Fruit fly (Drosophila melanogaster) whole organism, embryonic: ENCODE measurements around the gene CG9286.

Source experiments
- ATbp ChIP-seq: fragments of 200-800 bp; sonication (Bioruptor generic); optimal IDR thresholded peaks from 2 replicates; lab custom pipeline; 2017; ENCODE audit warnings: missing biosample characterization, mild to moderate bottlenecking, missing genetic modification characterization, missing genetic modification reagents
- Antp ChIP-seq: fragments of 200-800 bp; sonication (Bioruptor generic); optimal IDR thresholded peaks from 3 replicates; lab custom pipeline; 2016; ENCODE audit warnings: missing biosample characterization, missing genetic modification characterization
- BEAF-32 ChIP-seq: fragments of 200-800 bp; sonication (Bioruptor generic); optimal IDR thresholded peaks from 3 replicates; lab custom pipeline; 2017; ENCODE audit warnings: missing biosample characterization, missing genetic modification characterization, mild to moderate bottlenecking, moderate library complexity, missing genetic modification reagents
- CG1024 ChIP-seq: fragments of 200-800 bp; sonication (Bioruptor generic); IDR thresholded peaks from 2 replicates; pipeline ENCODE4 v1.3.6; 2022; ENCODE audit warnings: missing biosample characterization, missing genetic modification characterization
- CG10274 ChIP-seq: fragments of 200-800 bp; sonication (Bioruptor generic); optimal IDR thresholded peaks from 3 replicates; lab custom pipeline; 2017; ENCODE audit warnings: missing biosample characterization, mild to moderate bottlenecking, missing genetic modification characterization
- CG10979 ChIP-seq: fragments of 200-800 bp; sonication (Bioruptor generic); optimal IDR thresholded peaks from 2 replicates; lab custom pipeline; 2018; ENCODE audit warnings: missing biosample characterization, mild to moderate bottlenecking, missing genetic modification characterization, moderate library complexity
- CG14441 ChIP-seq: fragments of 200-800 bp; sonication (Bioruptor generic); IDR thresholded peaks from 2 replicates; pipeline ENCODE4 v1.3.6; 2022; ENCODE audit warnings: missing biosample characterization, missing genetic modification characterization
- CG14965 ChIP-seq: fragments of 200-800 bp; sonication (Bioruptor generic); optimal IDR thresholded peaks from 2 replicates; lab custom pipeline; 2016; ENCODE audit warnings: missing biosample characterization, missing genetic modification characterization, borderline replicate concordance
- CG15601 ChIP-seq: fragments of 200-800 bp; sonication (Bioruptor generic); optimal IDR thresholded peaks from 3 replicates; lab custom pipeline; 2019; ENCODE audit warnings: missing biosample characterization, mild to moderate bottlenecking, missing genetic modification characterization, moderate library complexity
- CG15696 ChIP-seq: fragments of 200-800 bp; sonication (Bioruptor generic); optimal IDR thresholded peaks from 2 replicates; lab custom pipeline; 2019; ENCODE audit warnings: missing biosample characterization, mild to moderate bottlenecking, missing genetic modification characterization, moderate library complexity
- CG1647 ChIP-seq: fragments of 200-800 bp; sonication (Bioruptor generic); optimal IDR thresholded peaks from 3 replicates; lab custom pipeline; 2016; ENCODE audit warnings: missing biosample characterization, missing genetic modification characterization
- CG16863 ChIP-seq: fragments of 200-800 bp; sonication (Bioruptor generic); optimal IDR thresholded peaks from 3 replicates; lab custom pipeline; 2016; ENCODE audit warnings: missing biosample characterization, missing genetic modification characterization
- CG17385 ChIP-seq: fragments of 200-800 bp; sonication (Bioruptor generic); optimal IDR thresholded peaks from 3 replicates; lab custom pipeline; 2018; ENCODE audit warnings: missing biosample characterization, mild to moderate bottlenecking, missing genetic modification characterization
- CG34422 ChIP-seq: fragments of 200-800 bp; sonication (Bioruptor generic); IDR thresholded peaks from 3 replicates; pipeline ENCODE4 v1.3.6; 2022; ENCODE audit warnings: missing biosample characterization, missing genetic modification characterization
- CG4820 ChIP-seq: fragments of 200-800 bp; sonication (Bioruptor generic); optimal IDR thresholded peaks from 3 replicates; lab custom pipeline; 2016; ENCODE audit warnings: missing biosample characterization, missing genetic modification characterization
- Camta ChIP-seq: fragments of 200-800 bp; sonication (Bioruptor generic); optimal IDR thresholded peaks from 2 replicates; lab custom pipeline; 2016; ENCODE audit warnings: missing biosample characterization, missing genetic modification characterization
- Deaf1 ChIP-seq: fragments of 200-800 bp; optimal IDR thresholded peaks from 3 replicates; lab custom pipeline; 2019; ENCODE audit warnings: missing biosample characterization, mild to moderate bottlenecking, missing genetic modification characterization, moderate library complexity
- Eip74EF ChIP-seq, 2 experiments: fragments of 200-800 bp in 1 of 2; fragments of >200 bp in 1 of 2; sonication (Bioruptor generic) in 1 of 2; optimal IDR thresholded peaks; 2 replicates each; lab custom pipeline; 2017 to 2019; ENCODE audit warnings: missing biosample characterization in 2 of 2, missing genetic modification characterization in 2 of 2, mild to moderate bottlenecking in 1 of 2, moderate library complexity in 1 of 2
- Gug ChIP-seq: fragments of 200-800 bp; sonication (Bioruptor generic); IDR thresholded peaks from 4 replicates; pipeline ENCODE4 v1.3.6; 2022; ENCODE audit warnings: missing biosample characterization, missing genetic modification characterization
- Oli ChIP-seq: fragments of 200-800 bp; sonication (Bioruptor generic); optimal IDR thresholded peaks from 2 replicates; lab custom pipeline; 2018; ENCODE audit warnings: missing biosample characterization, mild to moderate bottlenecking, missing genetic modification characterization, moderate library complexity
- Spps ChIP-seq: fragments of 200-800 bp; sonication (Bioruptor generic); optimal IDR thresholded peaks from 2 replicates; lab custom pipeline; 2018; ENCODE audit warnings: missing biosample characterization, mild to moderate bottlenecking, missing genetic modification characterization
- Stat92E ChIP-seq, 3 experiments: fragments of >200 bp in 2 of 3; fragments of 200-800 bp in 1 of 3; sonication (Bioruptor generic) in 1 of 3; optimal IDR thresholded peaks; 2 replicates each; lab custom pipeline; 2017 to 2019; ENCODE audit warnings: missing biosample characterization in 3 of 3, missing genetic modification characterization in 3 of 3, mild to moderate bottlenecking in 1 of 3, moderate library complexity in 1 of 3
- Usf ChIP-seq: fragments of 200-800 bp; sonication (Bioruptor generic); optimal IDR thresholded peaks from 2 replicates; lab custom pipeline; 2017; ENCODE audit warnings: missing genotype, missing biosample characterization, missing genetic modification characterization
- Xrp1 ChIP-seq: fragments of 200-800 bp; sonication (Bioruptor generic); IDR thresholded peaks from 2 replicates; pipeline ENCODE4 v1.3.6; 2022; ENCODE audit warnings: missing biosample characterization, missing genetic modification characterization
- aop ChIP-seq: fragments of 200-800 bp; sonication (Bioruptor generic); IDR thresholded peaks from 2 replicates; pipeline ENCODE4 v1.3.6; 2022; ENCODE audit warnings: missing biosample characterization, missing genetic modification characterization
- az2 ChIP-seq: fragments of 200-800 bp; sonication (Bioruptor generic); optimal IDR thresholded peaks from 3 replicates; lab custom pipeline; 2016; ENCODE audit warnings: missing biosample characterization, missing genetic modification characterization
- bcd ChIP-seq: fragments of 200-800 bp; sonication (Bioruptor generic); optimal IDR thresholded peaks from 2 replicates; lab custom pipeline; 2017; ENCODE audit warnings: missing biosample characterization, mild to moderate bottlenecking, missing genetic modification characterization
- btn ChIP-seq: fragments of 200-800 bp; sonication (Bioruptor generic); optimal IDR thresholded peaks from 2 replicates; lab custom pipeline; 2016; ENCODE audit warnings: missing biosample characterization, missing genetic modification characterization
- caup ChIP-seq: fragments of 200-800 bp; sonication (Bioruptor generic); optimal IDR thresholded peaks from 3 replicates; lab custom pipeline; 2017; ENCODE audit warnings: missing biosample characterization, mild to moderate bottlenecking, missing genetic modification characterization, moderate library complexity; ENCODE audit not compliant: severe bottlenecking
- cg ChIP-seq: fragments of 200-800 bp; sonication (Bioruptor generic); optimal IDR thresholded peaks from 3 replicates; lab custom pipeline; 2019; ENCODE audit warnings: missing biosample characterization, mild to moderate bottlenecking, missing genetic modification characterization, moderate library complexity
- dimm ChIP-seq: fragments of 200-800 bp; sonication (Bioruptor generic); IDR thresholded peaks from 2 replicates; pipeline ENCODE4 v1.3.6; 2022; ENCODE audit warnings: missing biosample characterization, missing genetic modification characterization
- dmrt11E ChIP-seq: fragments of 200-800 bp; sonication (Bioruptor generic); optimal IDR thresholded peaks from 3 replicates; lab custom pipeline; 2018; ENCODE audit warnings: missing biosample characterization, mild to moderate bottlenecking, missing genetic modification characterization, moderate library complexity
- dysf ChIP-seq: fragments of 200-800 bp; sonication (Bioruptor generic); IDR thresholded peaks from 3 replicates; pipeline ENCODE4 v1.3.6; 2022; ENCODE audit warnings: missing biosample characterization, missing genetic modification characterization
- ems ChIP-seq: fragments of 200-800 bp; sonication (Bioruptor generic); optimal IDR thresholded peaks from 3 replicates; lab custom pipeline; 2016; ENCODE audit warnings: missing biosample characterization, missing genetic modification characterization
- fd64A ChIP-seq: fragments of 200-800 bp; sonication (Bioruptor generic); optimal IDR thresholded peaks from 3 replicates; lab custom pipeline; 2018; ENCODE audit warnings: missing biosample characterization, mild to moderate bottlenecking, missing genetic modification characterization
- gfzf ChIP-seq: fragments of 200-800 bp; sonication (Bioruptor generic); optimal IDR thresholded peaks from 2 replicates; lab custom pipeline; 2016; ENCODE audit warnings: missing biosample characterization, mild to moderate bottlenecking, missing genetic modification characterization, moderate library complexity
- kah ChIP-seq: fragments of 200-800 bp; sonication (Bioruptor generic); optimal IDR thresholded peaks from 2 replicates; lab custom pipeline; 2018; ENCODE audit warnings: missing biosample characterization, mild to moderate bottlenecking, missing genetic modification characterization
- lmd ChIP-seq: fragments of 200-800 bp; sonication (Bioruptor generic); IDR thresholded peaks from 2 replicates; pipeline ENCODE4 v1.3.6; 2022; ENCODE audit warnings: missing biosample characterization, missing genetic modification characterization
- org-1 ChIP-seq: fragments of 200-800 bp; sonication (Bioruptor generic); optimal IDR thresholded peaks from 2 replicates; lab custom pipeline; 2017; ENCODE audit warnings: missing biosample characterization, missing genetic modification characterization
- otp ChIP-seq: fragments of 200-800 bp; sonication (Bioruptor generic); IDR thresholded peaks from 3 replicates; pipeline ENCODE4, ENCODE4 v1.3.6; 2022; ENCODE audit warnings: missing biosample characterization, missing genetic modification characterization
- peb ChIP-seq: fragments of 200-800 bp; sonication (Bioruptor generic); IDR thresholded peaks from 2 replicates; pipeline ENCODE4 v1.3.6; 2022; ENCODE audit warnings: missing biosample characterization, missing genetic modification characterization
- psq ChIP-seq: fragments of 200-800 bp; sonication (Bioruptor generic); optimal IDR thresholded peaks from 2 replicates; lab custom pipeline; 2017; ENCODE audit warnings: missing biosample characterization, missing genetic modification characterization
- repo ChIP-seq: fragments of 200-800 bp; sonication (Bioruptor generic); optimal IDR thresholded peaks from 2 replicates; lab custom pipeline; 2016; ENCODE audit warnings: missing biosample characterization, missing genetic modification characterization
- sisA ChIP-seq: fragments of 200-800 bp; sonication (Bioruptor generic); IDR thresholded peaks from 2 replicates; pipeline ENCODE4 v1.3.6; 2022; ENCODE audit warnings: missing biosample characterization, missing genetic modification characterization
- tna ChIP-seq: fragments of 200-800 bp; sonication (Bioruptor generic); IDR thresholded peaks from 2 replicates; pipeline ENCODE4 v1.3.6; 2022; ENCODE audit warnings: missing biosample characterization, missing genetic modification characterization; ENCODE audit not compliant: partially characterized antibody
- tup ChIP-seq: fragments of 200-800 bp; sonication (Bioruptor generic); optimal IDR thresholded peaks from 2 replicates; lab custom pipeline; 2016; ENCODE audit warnings: missing biosample characterization, mild to moderate bottlenecking, missing genetic modification characterization, moderate library complexity
- tx ChIP-seq: fragments of 200-800 bp; sonication (Bioruptor generic); optimal IDR thresholded peaks from 2 replicates; lab custom pipeline; 2016; ENCODE audit warnings: missing biosample characterization, missing genetic modification characterization
- wek ChIP-seq: fragments of 200-800 bp; sonication (Bioruptor generic); optimal IDR thresholded peaks from 3 replicates; lab custom pipeline; 2018; ENCODE audit warnings: missing biosample characterization, mild to moderate bottlenecking, missing genetic modification characterization, moderate library complexity
- zfh1 ChIP-seq: fragments of 200-800 bp; sonication (Bioruptor generic); IDR thresholded peaks from 3 replicates; pipeline ENCODE4 v1.3.6; 2022; ENCODE audit warnings: missing biosample characterization, missing genetic modification characterization

CG9286 gene

dm6 chr3R:13793105-13793978 is 12.6 kb downstream of the CG9286 start (continued):
- no peak for TF ChIP-seq CG1647 (GFP tag; lab: Kevin White, UChicago)
- TF ChIP-seq lmd (GFP tag; lab: Robert Waterston, UW) = peak; percentile 35; the same call in 1 of the 2 replicates
- peak; percentile 26; the same call in 1 of the 3 replicates for TF ChIP-seq CG34422 (GFP tag; lab: Robert Waterston, UW)
- TF ChIP-seq tx (GFP tag; lab: Kevin White, UChicago) = no peak
- TF ChIP-seq cg (GFP tag; lab: Kevin White, UChicago) = peak; percentile 21
- TF ChIP-seq otp (GFP tag; lab: Robert Waterston, UW) = no peak
- peak; percentile 69 for TF ChIP-seq Xrp1 (GFP tag; lab: Robert Waterston, UW)
- TF ChIP-seq dmrt11E (tag; lab: Kevin White, UChicago) = peak; percentile 27
- peak; percentile 38 for TF ChIP-seq ATbp (GFP tag; lab: Kevin White, UChicago)
- peak; percentile 5 for TF ChIP-seq CG16863 (GFP tag; lab: Kevin White, UChicago)
- peak; percentile 26 for TF ChIP-seq Oli (tag; lab: Kevin White, UChicago)
- no peak for TF ChIP-seq caup
- no peak for TF ChIP-seq Gug (GFP tag; lab: Robert Waterston, UW)
- 0 out of 3 replicates have a peak, but pooled peaks have one; percentile 16 for TF ChIP-seq dysf (GFP tag; lab: Robert Waterston, UW)
- no peak for TF ChIP-seq CG4820
- peak; percentile 40 for TF ChIP-seq CG15601 (tag; lab: Kevin White, UChicago)
- 0 out of 3 replicates have a peak, but pooled peaks have one; percentile 38 for TF ChIP-seq zfh1 (GFP tag; lab: Robert Waterston, UW)
- TF ChIP-seq sisA (GFP tag; lab: Robert Waterston, UW) = no peak
- no peak for TF ChIP-seq CG14965 (GFP tag; lab: Kevin White, UChicago)
- TF ChIP-seq Usf (GFP tag; lab: Kevin White, UChicago) = no peak
- TF ChIP-seq BEAF-32 (GFP tag; lab: Kevin White, UChicago) = no peak
- TF ChIP-seq az2 (GFP tag; lab: Kevin White, UChicago) = no peak
- no peak for TF ChIP-seq CG14441 (GFP tag; lab: Robert Waterston, UW)
- TF ChIP-seq Eip74EF (GFP tag; optimal IDR thresholded peaks at IDR 0.05; lab: Kevin White, UChicago) = no peak
- no peak for TF ChIP-seq tup (GFP tag; lab: Kevin White, UChicago)
- TF ChIP-seq wek (GFP tag; lab: Kevin White, UChicago) = no peak
- TF ChIP-seq btn (GFP tag; lab: Kevin White, UChicago) = no peak
- TF ChIP-seq Deaf1 = no peak
- no peak for TF ChIP-seq gfzf (GFP tag; lab: Kevin White, UChicago)
- TF ChIP-seq org-1 (GFP tag; lab: Kevin White, UChicago) = no peak
- TF ChIP-seq dimm (GFP tag; lab: Robert Waterston, UW) = no peak
- no peak for TF ChIP-seq aop
- TF ChIP-seq psq (GFP tag; lab: Kevin White, UChicago) = no peak
- no peak for TF ChIP-seq tna (GFP tag; lab: Robert Waterston, UW)
- TF ChIP-seq Antp (GFP tag; lab: Kevin White, UChicago) = no peak
- TF ChIP-seq Camta = peak; percentile 15
- no peak for TF ChIP-seq bcd
- TF ChIP-seq CG10979 (tag; lab: Kevin White, UChicago) = peak; percentile 55
- no peak for TF ChIP-seq CG1024 (GFP tag; lab: Robert Waterston, UW)
- TF ChIP-seq kah (GFP tag; lab: Kevin White, UChicago) = no peak
- TF ChIP-seq ems (GFP tag; lab: Kevin White, UChicago) = no peak
- TF ChIP-seq CG17385 = peak; percentile 12
- no peak for TF ChIP-seq CG15696 (tag; lab: Kevin White, UChicago)
- TF ChIP-seq repo = no peak
- TF ChIP-seq Stat92E (GFP tag; optimal IDR thresholded peaks at IDR 0.05; lab: Kevin White, UChicago) = no peak
- peak; percentile 24 for TF ChIP-seq Spps
- TF ChIP-seq fd64A = no peak
- no peak for TF ChIP-seq peb (GFP tag; lab: Robert Waterston, UW)
- TF ChIP-seq CG10274 (GFP tag; lab: Kevin White, UChicago) = no peak
